Fruit fly (Drosophila melanogaster) whole organism, embryonic: ENCODE results near the gene Shal.

Source experiments
- Antp ChIP-seq: fragments of 200-800 bp; sonication (Bioruptor generic); optimal IDR thresholded peaks from 3 replicates; lab custom pipeline; 2016; ENCODE audit warnings: missing biosample characterization, missing genetic modification characterization
- Asciz ChIP-seq: fragments of 200-800 bp; sonication (Bioruptor generic); optimal IDR thresholded peaks from 2 replicates; lab custom pipeline; 2017; ENCODE audit warnings: missing biosample characterization, mild to moderate bottlenecking, missing genetic modification characterization, missing genetic modification reagents
- Atf3 ChIP-seq: fragments of 200-800 bp; sonication (Bioruptor generic); optimal IDR thresholded peaks from 3 replicates; lab custom pipeline; 2016; ENCODE audit warnings: missing biosample characterization, missing genetic modification characterization
- CG11085 ChIP-seq: fragments of 200-800 bp; sonication (Bioruptor generic); IDR thresholded peaks from 2 replicates; pipeline ENCODE4 v1.3.6; 2022; ENCODE audit warnings: missing biosample characterization, missing genetic modification characterization
- CG12155 ChIP-seq: fragments of 200-800 bp; sonication (Bioruptor generic); optimal IDR thresholded peaks from 3 replicates; lab custom pipeline; 2016; ENCODE audit warnings: missing biosample characterization, missing genetic modification characterization
- CG12391 ChIP-seq: fragments of 200-800 bp; sonication (Bioruptor generic); optimal IDR thresholded peaks from 3 replicates; lab custom pipeline; 2018; ENCODE audit warnings: missing biosample characterization, mild to moderate bottlenecking, missing genetic modification characterization, moderate library complexity
- CG13287 ChIP-seq: fragments of 200-800 bp; sonication (Bioruptor generic); IDR thresholded peaks from 2 replicates; pipeline ENCODE4 v1.3.6; 2022; ENCODE audit warnings: missing biosample characterization, missing genetic modification characterization; ENCODE audit not compliant: partially characterized antibody
- CG16813 ChIP-seq: fragments of 200-800 bp; sonication (Bioruptor generic); IDR thresholded peaks from 3 replicates; pipeline ENCODE4 v1.3.6; 2022; ENCODE audit warnings: missing biosample characterization, missing genetic modification characterization; ENCODE audit not compliant: partially characterized antibody
- CG17802 ChIP-seq: fragments of 200-800 bp; sonication (Bioruptor generic); optimal IDR thresholded peaks from 2 replicates; lab custom pipeline; 2018; ENCODE audit warnings: missing biosample characterization, mild to moderate bottlenecking, missing genetic modification characterization, moderate library complexity
- CG32772 ChIP-seq: fragments of 200-800 bp; sonication (Bioruptor generic); IDR thresholded peaks from 2 replicates; pipeline ENCODE4 v1.3.6; 2022; ENCODE audit warnings: missing biosample characterization, missing genetic modification characterization
- CG3838 ChIP-seq: fragments of 200-800 bp; sonication (Bioruptor generic); optimal IDR thresholded peaks from 3 replicates; lab custom pipeline; 2016; ENCODE audit warnings: missing biosample characterization, missing genetic modification characterization
- CG4360 ChIP-seq: fragments of 200-800 bp; sonication (Bioruptor generic); IDR thresholded peaks from 2 replicates; pipeline ENCODE4 v1.3.6; 2022; ENCODE audit warnings: missing biosample characterization, missing genetic modification characterization
- CG5953 ChIP-seq: fragments of 200-800 bp; sonication (Bioruptor generic); IDR thresholded peaks from 2 replicates; pipeline ENCODE4 v1.3.6; 2022; ENCODE audit warnings: missing biosample characterization, missing genetic modification characterization
- CG6254 ChIP-seq: fragments of 200-800 bp; sonication (Bioruptor generic); optimal IDR thresholded peaks from 3 replicates; lab custom pipeline; 2017; ENCODE audit warnings: mild to moderate bottlenecking, missing biosample characterization, missing genetic modification reagents, missing genetic modification characterization
- CG6683 ChIP-seq: fragments of 200-800 bp; sonication (Bioruptor generic); optimal IDR thresholded peaks from 2 replicates; lab custom pipeline; 2017; ENCODE audit warnings: missing biosample characterization, mild to moderate bottlenecking, missing genetic modification characterization, missing genetic modification reagents
- CG6689 ChIP-seq: fragments of 200-800 bp; sonication (Bioruptor generic); IDR thresholded peaks from 2 replicates; pipeline ENCODE4 v1.3.6; 2022; ENCODE audit warnings: missing biosample characterization, missing genetic modification characterization
- CG8924 ChIP-seq: fragments of 200-800 bp; optimal IDR thresholded peaks from 3 replicates; lab custom pipeline; 2019; ENCODE audit warnings: missing biosample characterization, mild to moderate bottlenecking, missing genetic modification characterization, moderate library complexity
- CG8944 ChIP-seq: fragments of 200-800 bp; sonication (Bioruptor generic); optimal IDR thresholded peaks from 3 replicates; lab custom pipeline; 2016; ENCODE audit warnings: missing biosample characterization, missing genetic modification characterization
- D ChIP-seq, 2 experiments: fragments of 200-800 bp in 1 of 2; fragments of >200 bp in 1 of 2; sonication (Bioruptor generic) in 1 of 2; optimal IDR thresholded peaks; 2 replicates in 1 of 2; 3 replicates in 1 of 2; lab custom pipeline; 2017; ENCODE audit warnings: mild to moderate bottlenecking in 1 of 2, missing biosample characterization in 1 of 2, missing genetic modification characterization in 1 of 2, missing genetic modification reagents in 1 of 2
- Dref ChIP-seq: fragments of 200-800 bp; sonication (Bioruptor generic); IDR thresholded peaks from 2 replicates; pipeline ENCODE4 v1.3.6; 2022; ENCODE audit warnings: missing biosample characterization, missing genetic modification characterization
- Drgx ChIP-seq: fragments of 200-800 bp; sonication (Bioruptor generic); IDR thresholded peaks from 2 replicates; pipeline ENCODE4 v1.3.6; 2022; ENCODE audit warnings: missing biosample characterization, missing genetic modification characterization
- Eip74EF ChIP-seq, 2 experiments: fragments of 200-800 bp in 1 of 2; fragments of >200 bp in 1 of 2; sonication (Bioruptor generic) in 1 of 2; optimal IDR thresholded peaks; 2 replicates each; lab custom pipeline; 2017 to 2019; ENCODE audit warnings: missing biosample characterization in 2 of 2, missing genetic modification characterization in 2 of 2, mild to moderate bottlenecking in 1 of 2, moderate library complexity in 1 of 2
- Hr3 ChIP-seq: fragments of 200-800 bp; sonication (Bioruptor generic); optimal IDR thresholded peaks from 3 replicates; lab custom pipeline; 2016; ENCODE audit warnings: missing biosample characterization, missing genetic modification characterization
- Hsf ChIP-seq: fragments of 200-800 bp; sonication (Bioruptor generic); optimal IDR thresholded peaks from 3 replicates; lab custom pipeline; 2016; ENCODE audit warnings: missing biosample characterization, missing genetic modification characterization
- Jarid2 ChIP-seq: fragments of 200-800 bp; sonication (Bioruptor generic); optimal IDR thresholded peaks from 3 replicates; lab custom pipeline; 2017; ENCODE audit warnings: mild to moderate bottlenecking, missing biosample characterization, missing genetic modification reagents, missing genetic modification characterization
- Lim3 ChIP-seq: fragments of 200-800 bp; sonication (Bioruptor generic); IDR thresholded peaks from 2 replicates; pipeline ENCODE4 v1.3.6; 2022; ENCODE audit warnings: missing biosample characterization, missing genetic modification characterization
- MBD-R2 ChIP-seq: fragments of 200-800 bp; sonication (Bioruptor generic); IDR thresholded peaks from 2 replicates; pipeline ENCODE4 v1.3.6; 2022; ENCODE audit warnings: missing biosample characterization, missing genetic modification characterization
- Mes4 ChIP-seq: fragments of 200-800 bp; sonication (Bioruptor generic); optimal IDR thresholded peaks from 2 replicates; lab custom pipeline; 2016; ENCODE audit warnings: missing biosample characterization, missing genetic modification characterization
- Myb ChIP-seq: fragments of 200-800 bp; sonication (Bioruptor generic); optimal IDR thresholded peaks from 2 replicates; lab custom pipeline; 2016; ENCODE audit warnings: missing biosample characterization, missing genetic modification characterization
- NFAT ChIP-seq: fragments of 200-800 bp; sonication (Bioruptor generic); IDR thresholded peaks from 2 replicates; pipeline ENCODE4 v1.3.6; 2022; ENCODE audit warnings: missing biosample characterization, missing genetic modification characterization
- cad ChIP-seq: fragments of >200 bp; optimal IDR thresholded peaks from 2 replicates; lab custom pipeline; 2017; ENCODE audit warnings: missing biosample characterization, missing genetic modification characterization
- ci ChIP-seq: fragments of 200-800 bp; sonication (Bioruptor generic); IDR thresholded peaks from 3 replicates; pipeline ENCODE4 v1.3.6; 2022; ENCODE audit warnings: missing biosample characterization, missing genetic modification characterization
- dysf ChIP-seq: fragments of 200-800 bp; sonication (Bioruptor generic); IDR thresholded peaks from 3 replicates; pipeline ENCODE4 v1.3.6; 2022; ENCODE audit warnings: missing biosample characterization, missing genetic modification characterization
- fu2 ChIP-seq: fragments of 200-800 bp; sonication (Bioruptor generic); optimal IDR thresholded peaks from 2 replicates; lab custom pipeline; 2016; ENCODE audit warnings: missing biosample characterization, missing genetic modification characterization
- klu ChIP-seq: fragments of 200-800 bp; sonication (Bioruptor generic); IDR thresholded peaks from 2 replicates; pipeline ENCODE4 v1.3.6; 2022; ENCODE audit warnings: missing biosample characterization, missing genetic modification characterization
- knrl ChIP-seq: fragments of 200-800 bp; sonication (Bioruptor generic); IDR thresholded peaks from 3 replicates; pipeline ENCODE4 v1.3.6; 2022; ENCODE audit warnings: missing biosample characterization, missing genetic modification characterization; ENCODE audit not compliant: partially characterized antibody
- lilli ChIP-seq: fragments of 200-800 bp; sonication (Bioruptor generic); optimal IDR thresholded peaks from 3 replicates; lab custom pipeline; 2016; ENCODE audit warnings: missing biosample characterization, missing genetic modification characterization
- maf-S ChIP-seq: fragments of 200-800 bp; sonication (Bioruptor generic); optimal IDR thresholded peaks from 2 replicates; lab custom pipeline; 2016; ENCODE audit warnings: missing biosample characterization, missing genetic modification characterization
- nerfin-1 ChIP-seq: fragments of 200-800 bp; sonication (Bioruptor generic); optimal IDR thresholded peaks from 3 replicates; lab custom pipeline; 2019; ENCODE audit warnings: missing biosample characterization, mild to moderate bottlenecking, missing genetic modification characterization, moderate library complexity
- onecut ChIP-seq: fragments of 200-800 bp; sonication (Bioruptor generic); IDR thresholded peaks from 2 replicates; pipeline ENCODE4 v1.3.6; 2022; ENCODE audit warnings: missing biosample characterization, missing genetic modification characterization
- p53 ChIP-seq: fragments of 200-800 bp; sonication (Bioruptor generic); optimal IDR thresholded peaks from 2 replicates; lab custom pipeline; 2016; ENCODE audit warnings: missing biosample characterization, missing genetic modification characterization
- row ChIP-seq: fragments of 200-800 bp; sonication (Bioruptor generic); IDR thresholded peaks from 3 replicates; pipeline ENCODE4 v1.3.6; 2022; ENCODE audit warnings: missing biosample characterization, missing genetic modification characterization
- sd ChIP-seq: fragments of 200-800 bp; sonication (Bioruptor generic); optimal IDR thresholded peaks from 3 replicates; lab custom pipeline; 2018; ENCODE audit warnings: missing biosample characterization, mild to moderate bottlenecking, missing genetic modification characterization, moderate library complexity
- sisA ChIP-seq: fragments of 200-800 bp; sonication (Bioruptor generic); IDR thresholded peaks from 2 replicates; pipeline ENCODE4 v1.3.6; 2022; ENCODE audit warnings: missing biosample characterization, missing genetic modification characterization
- sna ChIP-seq: fragments of 200-800 bp; sonication (Bioruptor generic); IDR thresholded peaks from 2 replicates; pipeline ENCODE4 v1.3.6; 2022; ENCODE audit warnings: missing biosample characterization, missing genetic modification characterization; ENCODE audit not compliant: partially characterized antibody
- sob ChIP-seq: fragments of 200-800 bp; sonication (Bioruptor generic); IDR thresholded peaks from 2 replicates; pipeline ENCODE4 v1.3.6; 2022; ENCODE audit warnings: missing biosample characterization, missing genetic modification characterization
- sqz ChIP-seq: fragments of 200-800 bp; sonication (Bioruptor generic); optimal IDR thresholded peaks from 3 replicates; lab custom pipeline; 2018; ENCODE audit warnings: missing biosample characterization, mild to moderate bottlenecking, missing genetic modification characterization
- z ChIP-seq: fragments of 200-800 bp; sonication (Bioruptor generic); IDR thresholded peaks from 3 replicates; pipeline ENCODE4 v1.3.6; 2022; ENCODE audit warnings: missing biosample characterization, missing genetic modification characterization
- zf30C ChIP-seq: fragments of 200-800 bp; sonication (Bioruptor generic); optimal IDR thresholded peaks from 3 replicates; lab custom pipeline; 2018; ENCODE audit warnings: missing biosample characterization, mild to moderate bottlenecking, missing genetic modification characterization

Gene Shal

DNA sequence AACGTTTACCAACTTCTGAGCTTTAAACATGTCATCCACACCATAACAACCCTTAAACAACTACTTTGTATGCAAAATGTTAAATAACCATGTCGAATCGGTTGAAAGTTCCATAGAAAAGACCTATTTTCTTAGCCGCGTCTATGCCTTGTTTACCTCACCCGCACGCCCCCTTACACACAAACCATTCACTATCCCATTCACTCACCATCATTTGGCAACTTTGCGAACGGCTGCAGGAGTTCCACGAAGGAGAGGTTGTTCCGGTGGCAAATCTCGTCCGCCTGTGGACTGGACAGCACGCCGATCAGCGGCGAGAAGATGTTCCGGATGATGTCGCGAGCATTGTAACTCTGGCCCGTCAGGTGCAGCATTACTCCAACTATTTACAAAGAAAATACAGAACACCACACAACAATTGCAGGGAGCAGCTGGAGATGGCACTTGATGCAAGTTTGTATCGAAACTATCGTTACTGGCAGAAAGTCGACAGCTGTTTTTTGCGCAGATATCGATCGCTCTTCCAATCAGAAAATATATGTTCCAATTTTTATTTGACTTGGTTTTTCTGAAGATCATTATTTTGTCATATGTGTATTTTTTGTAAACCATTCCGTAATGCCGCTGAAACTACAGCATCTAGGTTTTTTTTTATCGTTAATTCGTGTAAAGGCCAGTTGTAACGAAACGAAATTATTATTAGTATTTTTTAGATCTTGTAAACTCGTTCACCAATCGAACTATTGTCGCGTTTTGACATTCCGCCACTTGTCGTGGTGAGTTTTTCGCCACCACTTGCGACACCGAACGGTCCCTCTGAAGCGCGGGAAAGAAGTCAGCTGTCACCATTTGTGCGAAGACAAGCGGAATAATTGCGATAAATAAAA, 33.9 kb upstream of the Shal start, which contains the start of gene asf1 (continued):
- no peak for TF ChIP-seq z (GFP tag; lab: Robert Waterston, UW)
- TF ChIP-seq CG16813, result peak; percentile 68
- TF ChIP-seq cad (GFP tag; lab: Kevin White, UChicago), result no peak
- no peak for TF ChIP-seq Eip74EF (GFP tag; optimal IDR thresholded peaks at IDR 0.05; lab: Kevin White, UChicago)
- peak; percentile 67 for TF ChIP-seq sna (GFP tag; lab: Robert Waterston, UW)
- no peak for TF ChIP-seq zf30C (GFP tag; lab: Kevin White, UChicago)
- TF ChIP-seq onecut (GFP tag; lab: Robert Waterston, UW), result peak; percentile 68
- no peak for TF ChIP-seq klu (GFP tag; lab: Robert Waterston, UW)
- no peak for TF ChIP-seq CG4360 (GFP tag; lab: Robert Waterston, UW)
- TF ChIP-seq Hsf (GFP tag; lab: Kevin White, UChicago), result peak; percentile 39
- TF ChIP-seq NFAT (GFP tag; lab: Robert Waterston, UW), result no peak
- TF ChIP-seq knrl (GFP tag; lab: Robert Waterston, UW), result peak; percentile 76
- TF ChIP-seq Myb (GFP tag; lab: Kevin White, UChicago), result peak; percentile 12
- peak; percentile 86 for TF ChIP-seq nerfin-1 (tag; lab: Kevin White, UChicago)
- TF ChIP-seq Atf3 (GFP tag; lab: Kevin White, UChicago), result no peak
- no peak for TF ChIP-seq CG17802 (tag; lab: Kevin White, UChicago)
- TF ChIP-seq CG5953, result no peak
- no peak for TF ChIP-seq Hr3
- no peak for TF ChIP-seq sqz
- no peak for TF ChIP-seq CG6254 (GFP tag; lab: Kevin White, UChicago)
- no peak for TF ChIP-seq CG11085 (GFP tag; lab: Robert Waterston, UW)
- no peak for TF ChIP-seq sisA (GFP tag; lab: Robert Waterston, UW)
- no peak for TF ChIP-seq sob (GFP tag; lab: Robert Waterston, UW)
- no peak for TF ChIP-seq CG3838
- TF ChIP-seq Jarid2, result no peak
- TF ChIP-seq CG13287 (GFP tag; lab: Robert Waterston, UW), result peak; percentile 82
- TF ChIP-seq lilli (GFP tag; lab: Kevin White, UChicago), result peak; percentile 37
- no peak for TF ChIP-seq Lim3 (GFP tag; lab: Robert Waterston, UW)
- TF ChIP-seq row (GFP tag; lab: Robert Waterston, UW), result peak; percentile 66; the same call in 2 of the 3 replicates
- TF ChIP-seq CG6683 (GFP tag; lab: Kevin White, UChicago), result no peak
- TF ChIP-seq dysf (GFP tag; lab: Robert Waterston, UW), result no peak
- no peak for TF ChIP-seq CG32772 (GFP tag; lab: Robert Waterston, UW)
- TF ChIP-seq Mes4 (GFP tag; lab: Kevin White, UChicago), result no peak
- TF ChIP-seq sd (tag; lab: Kevin White, UChicago), result no peak
- no peak for TF ChIP-seq p53 (GFP tag; lab: Kevin White, UChicago)
- no peak for TF ChIP-seq maf-S
- TF ChIP-seq CG12155 (GFP tag; lab: Kevin White, UChicago), result peak; percentile 33
- peak; percentile 51 for TF ChIP-seq Drgx (GFP tag; lab: Robert Waterston, UW)
- peak; percentile 13 for TF ChIP-seq CG8924 (tag; lab: Kevin White, UChicago)
- peak; percentile 63 for TF ChIP-seq Dref (GFP tag; lab: Robert Waterston, UW)
- peak; percentile 23 for TF ChIP-seq Antp
- TF ChIP-seq D (optimal IDR thresholded peaks at IDR 0.05; lab: Kevin White, UChicago), result peak; percentile 63
- TF ChIP-seq D (GFP tag; optimal IDR thresholded peaks at IDR 0.05; lab: Kevin White, UChicago), result no peak
- no peak for TF ChIP-seq ci (GFP tag; lab: Robert Waterston, UW)
- no peak for TF ChIP-seq CG6689
- TF ChIP-seq fu2, result no peak
- TF ChIP-seq MBD-R2, result peak; percentile 42
- no peak for TF ChIP-seq CG8944
- no peak for TF ChIP-seq Asciz
- peak; percentile 45 for TF ChIP-seq CG12391 (tag; lab: Kevin White, UChicago)
